Fruit fly (Drosophila melanogaster) whole organism, embryonic: ENCODE measurements around the gene pps.

ENCODE experiments used
- Ada2b ChIP-seq: fragments of 200-800 bp; sonication (Bioruptor generic); IDR thresholded peaks from 2 replicates; pipeline ENCODE4 v1.3.6; 2022; ENCODE audit warnings: missing biosample characterization, missing genetic modification characterization
- CG10147 ChIP-seq: fragments of 200-800 bp; sonication (Bioruptor generic); optimal IDR thresholded peaks from 2 replicates; lab custom pipeline; 2019; ENCODE audit warnings: missing biosample characterization, mild to moderate bottlenecking, missing genetic modification characterization, moderate library complexity
- CG10654 ChIP-seq: fragments of 200-800 bp; sonication (Bioruptor generic); optimal IDR thresholded peaks from 2 replicates; lab custom pipeline; 2016; ENCODE audit warnings: missing biosample characterization, missing genetic modification characterization
- CG10959 ChIP-seq: fragments of 200-800 bp; sonication (Bioruptor generic); IDR thresholded peaks from 2 replicates; pipeline ENCODE4 v1.3.6; 2022; ENCODE audit warnings: missing biosample characterization, missing genetic modification characterization
- CG11560 ChIP-seq: fragments of 200-800 bp; sonication (Bioruptor generic); IDR thresholded peaks from 3 replicates; pipeline ENCODE4 v1.3.6; 2022; ENCODE audit warnings: missing biosample characterization, missing genetic modification characterization
- CG12391 ChIP-seq: fragments of 200-800 bp; sonication (Bioruptor generic); optimal IDR thresholded peaks from 3 replicates; lab custom pipeline; 2018; ENCODE audit warnings: missing biosample characterization, mild to moderate bottlenecking, missing genetic modification characterization, moderate library complexity
- CG12744 ChIP-seq: fragments of 200-800 bp; sonication (Bioruptor generic); optimal IDR thresholded peaks from 2 replicates; lab custom pipeline; 2016; ENCODE audit warnings: missing biosample characterization, missing genetic modification characterization
- CG12942 ChIP-seq: fragments of 200-800 bp; sonication (Bioruptor generic); optimal IDR thresholded peaks from 3 replicates; lab custom pipeline; 2016; ENCODE audit warnings: missing biosample characterization, missing genetic modification characterization
- CG13123 ChIP-seq: fragments of 200-800 bp; sonication (Bioruptor generic); optimal IDR thresholded peaks from 2 replicates; lab custom pipeline; 2016; ENCODE audit warnings: missing biosample characterization, missing genetic modification characterization
- CG13296 ChIP-seq: fragments of 200-800 bp; sonication (Bioruptor generic); optimal IDR thresholded peaks from 3 replicates; lab custom pipeline; 2018; ENCODE audit warnings: missing biosample characterization, mild to moderate bottlenecking, missing genetic modification characterization
- CG14050 ChIP-seq: fragments of 200-800 bp; sonication (Bioruptor generic); IDR thresholded peaks from 3 replicates; pipeline ENCODE4 v1.3.6; 2022; ENCODE audit warnings: missing biosample characterization, missing genetic modification characterization
- CG14441 ChIP-seq: fragments of 200-800 bp; sonication (Bioruptor generic); IDR thresholded peaks from 2 replicates; pipeline ENCODE4 v1.3.6; 2022; ENCODE audit warnings: missing biosample characterization, missing genetic modification characterization
- CG15073 ChIP-seq: fragments of 200-800 bp; sonication (Bioruptor generic); optimal IDR thresholded peaks from 2 replicates; lab custom pipeline; 2016; ENCODE audit warnings: missing biosample characterization, missing genetic modification characterization
- CG17829 ChIP-seq: fragments of 200-800 bp; optimal IDR thresholded peaks from 2 replicates; lab custom pipeline; 2019; ENCODE audit warnings: missing biosample characterization, mild to moderate bottlenecking, missing genetic modification characterization, moderate library complexity
- CG17912 ChIP-seq: fragments of 200-800 bp; sonication (Bioruptor generic); optimal IDR thresholded peaks from 2 replicates; lab custom pipeline; 2018; ENCODE audit warnings: missing biosample characterization, mild to moderate bottlenecking, missing genetic modification characterization
- CG1792 ChIP-seq: fragments of 200-800 bp; sonication (Bioruptor generic); optimal IDR thresholded peaks from 2 replicates; lab custom pipeline; 2016; ENCODE audit warnings: missing biosample characterization, missing genetic modification characterization
- CG31365 ChIP-seq: fragments of 200-800 bp; sonication (Bioruptor generic); optimal IDR thresholded peaks from 2 replicates; lab custom pipeline; 2018; ENCODE audit warnings: missing biosample characterization, mild to moderate bottlenecking, missing genetic modification characterization
- CG33213 ChIP-seq: fragments of 200-800 bp; sonication (Bioruptor generic); optimal IDR thresholded peaks from 3 replicates; lab custom pipeline; 2016; ENCODE audit warnings: missing biosample characterization, missing genetic modification characterization
- Chrac-16 ChIP-seq: fragments of 200-800 bp; sonication (Bioruptor generic); optimal IDR thresholded peaks from 3 replicates; lab custom pipeline; 2016; ENCODE audit warnings: missing biosample characterization, missing genetic modification characterization
- D19B ChIP-seq: fragments of 200-800 bp; sonication (Bioruptor generic); optimal IDR thresholded peaks from 2 replicates; lab custom pipeline; 2017; ENCODE audit warnings: missing biosample characterization, mild to moderate bottlenecking, missing genetic modification characterization
- Dref ChIP-seq: fragments of 200-800 bp; sonication (Bioruptor generic); IDR thresholded peaks from 2 replicates; pipeline ENCODE4 v1.3.6; 2022; ENCODE audit warnings: missing biosample characterization, missing genetic modification characterization
- Gsc ChIP-seq: fragments of 200-800 bp; sonication (Bioruptor generic); IDR thresholded peaks from 2 replicates; pipeline ENCODE4 v1.3.6; 2022; ENCODE audit warnings: missing biosample characterization, missing genetic modification characterization
- Gug ChIP-seq: fragments of 200-800 bp; sonication (Bioruptor generic); IDR thresholded peaks from 4 replicates; pipeline ENCODE4 v1.3.6; 2022; ENCODE audit warnings: missing biosample characterization, missing genetic modification characterization
- HLH4C ChIP-seq: fragments of 200-800 bp; sonication (Bioruptor generic); IDR thresholded peaks from 3 replicates; pipeline ENCODE4 v1.3.6; 2022; ENCODE audit warnings: missing biosample characterization, missing genetic modification characterization; ENCODE audit not compliant: partially characterized antibody
- Mes4 ChIP-seq: fragments of 200-800 bp; sonication (Bioruptor generic); optimal IDR thresholded peaks from 2 replicates; lab custom pipeline; 2016; ENCODE audit warnings: missing biosample characterization, missing genetic modification characterization
- Oli ChIP-seq: fragments of 200-800 bp; sonication (Bioruptor generic); optimal IDR thresholded peaks from 2 replicates; lab custom pipeline; 2018; ENCODE audit warnings: missing biosample characterization, mild to moderate bottlenecking, missing genetic modification characterization, moderate library complexity
- Opbp ChIP-seq: fragments of 200-800 bp; sonication (Bioruptor generic); IDR thresholded peaks from 3 replicates; pipeline ENCODE4 v1.3.6; 2022; ENCODE audit warnings: missing biosample characterization, missing genetic modification characterization; ENCODE audit not compliant: partially characterized antibody
- Ptx1 ChIP-seq: fragments of 200-800 bp; sonication (Bioruptor generic); IDR thresholded peaks from 2 replicates; pipeline ENCODE4 v1.3.6; 2022; ENCODE audit warnings: missing biosample characterization, missing genetic modification characterization
- Sry-β ChIP-seq: fragments of 200-800 bp; sonication (Bioruptor generic); optimal IDR thresholded peaks from 2 replicates; lab custom pipeline; 2018; ENCODE audit warnings: missing biosample characterization, mild to moderate bottlenecking, missing genetic modification characterization, moderate library complexity
- ab ChIP-seq: fragments of 200-800 bp; sonication (Bioruptor generic); optimal IDR thresholded peaks from 2 replicates; lab custom pipeline; 2016; ENCODE audit warnings: missing biosample characterization, missing genetic modification characterization
- ara ChIP-seq: fragments of 200-800 bp; sonication (Bioruptor generic); IDR thresholded peaks from 2 replicates; pipeline ENCODE4 v1.3.6; 2022; ENCODE audit warnings: missing biosample characterization, missing genetic modification characterization
- dimm ChIP-seq: fragments of 200-800 bp; sonication (Bioruptor generic); IDR thresholded peaks from 2 replicates; pipeline ENCODE4 v1.3.6; 2022; ENCODE audit warnings: missing biosample characterization, missing genetic modification characterization
- dmrt99B ChIP-seq: fragments of 200-800 bp; sonication (Bioruptor generic); optimal IDR thresholded peaks from 2 replicates; lab custom pipeline; 2018; ENCODE audit warnings: missing biosample characterization, mild to moderate bottlenecking, missing genetic modification characterization, moderate library complexity
- exex ChIP-seq: fragments of 200-800 bp; sonication (Bioruptor generic); optimal IDR thresholded peaks from 4 replicates; lab custom pipeline; 2018; ENCODE audit warnings: missing biosample characterization, mild to moderate bottlenecking, missing genetic modification characterization, moderate library complexity
- grn ChIP-seq: fragments of 200-800 bp; sonication (Bioruptor generic); optimal IDR thresholded peaks from 3 replicates; lab custom pipeline; 2017; ENCODE audit warnings: missing biosample characterization, missing genetic modification characterization
- jing ChIP-seq: fragments of 200-800 bp; sonication (Bioruptor generic); optimal IDR thresholded peaks from 2 replicates; lab custom pipeline; 2018; ENCODE audit warnings: missing biosample characterization, mild to moderate bottlenecking, missing genetic modification characterization
- maf-S ChIP-seq: fragments of 200-800 bp; sonication (Bioruptor generic); optimal IDR thresholded peaks from 2 replicates; lab custom pipeline; 2016; ENCODE audit warnings: missing biosample characterization, missing genetic modification characterization
- mirr ChIP-seq: fragments of 200-800 bp; sonication (Bioruptor generic); optimal IDR thresholded peaks from 3 replicates; lab custom pipeline; 2018; ENCODE audit warnings: missing biosample characterization, mild to moderate bottlenecking, missing genetic modification characterization
- schlank ChIP-seq: fragments of 200-800 bp; sonication (Bioruptor generic); optimal IDR thresholded peaks from 2 replicates; lab custom pipeline; 2018; ENCODE audit warnings: missing biosample characterization, mild to moderate bottlenecking, missing genetic modification characterization
- slbo ChIP-seq: fragments of 200-800 bp; sonication (Bioruptor generic); IDR thresholded peaks from 2 replicates; pipeline ENCODE4 v1.3.6; 2022; ENCODE audit warnings: missing biosample characterization, missing genetic modification characterization
- sug ChIP-seq: fragments of 200-800 bp; optimal IDR thresholded peaks from 2 replicates; lab custom pipeline; 2019; ENCODE audit warnings: missing biosample characterization, mild to moderate bottlenecking, missing genetic modification characterization, moderate library complexity
- tgo ChIP-seq: fragments of 200-800 bp; sonication (Bioruptor generic); IDR thresholded peaks from 3 replicates; pipeline ENCODE4 v1.3.6; 2022; ENCODE audit warnings: missing biosample characterization, missing genetic modification characterization
- tin ChIP-seq: fragments of 200-800 bp; sonication (Bioruptor generic); optimal IDR thresholded peaks from 3 replicates; lab custom pipeline; 2016; ENCODE audit warnings: missing biosample characterization, missing genetic modification characterization
- zen ChIP-seq: fragments of 200-800 bp; sonication (Bioruptor generic); optimal IDR thresholded peaks from 3 replicates; lab custom pipeline; 2018; ENCODE audit warnings: missing biosample characterization, mild to moderate bottlenecking, missing genetic modification characterization, moderate library complexity

Gene pps

dm6 chr3R:12378200-12378599, 35.4 kb upstream of the pps start, which contains the start of gene GstD7:
Gene GstD7, plus strand, starts transcription at chr3R:12378500.
- TF ChIP-seq maf-S (no peak), Chrac-16 (GFP tag; lab: Kevin White, UChicago) (no peak), CG13296 (GFP tag; lab: Kevin White, UChicago) (no peak), ab (GFP tag; lab: Kevin White, UChicago) (no peak), Ptx1 (GFP tag; lab: Robert Waterston, UW) (no peak), CG14050 (no peak), CG1792 (GFP tag; lab: Kevin White, UChicago) (no peak), CG11560 (tag; lab: Robert Waterston, UW) (no peak), schlank (no peak), Gsc (no peak), jing (no peak), slbo (GFP tag; lab: Robert Waterston, UW) (no peak), Gug (no peak)

- TF ChIP-seq tin (no peak), grn (peak; percentile 9), Opbp (GFP tag; lab: Robert Waterston, UW) (no peak), CG10654 (GFP tag; lab: Kevin White, UChicago) (no peak), CG31365 (tag; lab: Kevin White, UChicago) (no peak), dmrt99B (no peak), sug (tag; lab: Kevin White, UChicago) (peak; percentile 23), CG17912 (GFP tag; lab: Kevin White, UChicago) (no peak), CG17829 (tag; lab: Kevin White, UChicago) (no peak), CG10147 (GFP tag; lab: Kevin White, UChicago) (no peak), CG14441 (GFP tag; lab: Robert Waterston, UW) (no peak), ara (GFP tag; lab: Robert Waterston, UW) (no peak), CG13123 (GFP tag; lab: Kevin White, UChicago) (no peak), CG10959 (no peak), CG15073 (GFP tag; lab: Kevin White, UChicago) (no peak), CG33213 (GFP tag; lab: Kevin White, UChicago) (no peak), HLH4C (GFP tag; lab: Robert Waterston, UW) (no peak), Sry-β (GFP tag; lab: Kevin White, UChicago) (no peak), Dref (GFP tag; lab: Robert Waterston, UW) (no peak), exex (peak; percentile 79), dimm (GFP tag; lab: Robert Waterston, UW) (no peak), Oli (no peak), D19B (GFP tag; lab: Kevin White, UChicago) (no peak), CG12391 (tag; lab: Kevin White, UChicago) (no peak), Mes4 (GFP tag; lab: Kevin White, UChicago) (no peak), CG12942 (no peak), mirr (GFP tag; lab: Kevin White, UChicago) (peak; percentile 50)
Measured at dm6 chr3R:12379249-12379648, 34.4 kb upstream of the pps start.

dm6 chr3R:12379708-12380107, 33.9 kb upstream of the pps start, which contains the start of gene GstD8:
Gene GstD8, plus strand, starts transcription at chr3R:12380008.
- no peak for TF ChIP-seq Ada2b (GFP tag; lab: Robert Waterston, UW)
- TF ChIP-seq CG12744 (GFP tag; lab: Kevin White, UChicago) = no peak
- peak; percentile 56 for TF ChIP-seq zen (tag; lab: Kevin White, UChicago)
- no peak for TF ChIP-seq tgo (GFP tag; lab: Robert Waterston, UW)
